Fruit fly (Drosophila melanogaster) whole organism, embryonic: ENCODE data around the gene Mocs1.

Experiments
- Ada2b ChIP-seq: fragments of 200-800 bp; sonication (Bioruptor generic); IDR thresholded peaks from 2 replicates; pipeline ENCODE4 v1.3.6; 2022; ENCODE audit warnings: missing biosample characterization, missing genetic modification characterization
- B-H2 ChIP-seq: fragments of 200-800 bp; sonication (Bioruptor generic); optimal IDR thresholded peaks from 2 replicates; lab custom pipeline; 2018; ENCODE audit warnings: missing biosample characterization, mild to moderate bottlenecking, missing genetic modification characterization
- Bteb2 ChIP-seq: fragments of 200-800 bp; sonication (Bioruptor generic); optimal IDR thresholded peaks from 2 replicates; lab custom pipeline; 2016; ENCODE audit warnings: missing biosample characterization, missing genetic modification characterization
- CG10565 ChIP-seq: fragments of 200-800 bp; sonication (Bioruptor generic); optimal IDR thresholded peaks from 3 replicates; lab custom pipeline; 2016; ENCODE audit warnings: missing biosample characterization, mild to moderate bottlenecking, missing genetic modification characterization
- CG11723 ChIP-seq: fragments of 200-800 bp; sonication (Bioruptor generic); optimal IDR thresholded peaks from 2 replicates; lab custom pipeline; 2017; ENCODE audit warnings: missing biosample characterization, mild to moderate bottlenecking, missing genetic modification characterization
- CG12299 ChIP-seq: fragments of 200-800 bp; sonication (Bioruptor generic); optimal IDR thresholded peaks from 2 replicates; lab custom pipeline; 2018; ENCODE audit warnings: missing biosample characterization, mild to moderate bottlenecking, missing genetic modification characterization
- CG1603 ChIP-seq: fragments of 200-800 bp; sonication (Bioruptor generic); optimal IDR thresholded peaks from 2 replicates; lab custom pipeline; 2019; ENCODE audit warnings: missing biosample characterization, mild to moderate bottlenecking, missing genetic modification characterization, moderate library complexity
- CG17829 ChIP-seq: fragments of 200-800 bp; optimal IDR thresholded peaks from 2 replicates; lab custom pipeline; 2019; ENCODE audit warnings: missing biosample characterization, mild to moderate bottlenecking, missing genetic modification characterization, moderate library complexity
- CG2120 ChIP-seq: fragments of 200-800 bp; sonication (Bioruptor generic); optimal IDR thresholded peaks from 3 replicates; lab custom pipeline; 2016; ENCODE audit warnings: missing biosample characterization, missing genetic modification characterization
- CG2129 ChIP-seq: fragments of 200-800 bp; sonication (Bioruptor generic); IDR thresholded peaks from 2 replicates; pipeline ENCODE4 v1.3.6; 2022; ENCODE audit warnings: missing biosample characterization, missing genetic modification characterization; ENCODE audit not compliant: partially characterized antibody
- CG2199 ChIP-seq: fragments of 200-800 bp; sonication (Bioruptor generic); IDR thresholded peaks from 3 replicates; pipeline ENCODE4 v1.3.6; 2022; ENCODE audit warnings: missing biosample characterization, missing genetic modification characterization
- CG31388 ChIP-seq: fragments of 200-800 bp; sonication (Bioruptor generic); optimal IDR thresholded peaks from 2 replicates; lab custom pipeline; 2016; ENCODE audit warnings: missing biosample characterization, missing genetic modification characterization
- CG32532 ChIP-seq: fragments of 200-800 bp; sonication (Bioruptor generic); IDR thresholded peaks from 2 replicates; pipeline ENCODE4 v1.3.6; 2022; ENCODE audit warnings: missing biosample characterization, missing genetic modification characterization
- CG32767 ChIP-seq: fragments of 200-800 bp; sonication (Bioruptor generic); IDR thresholded peaks from 2 replicates; pipeline ENCODE4 v1.3.6; 2022; ENCODE audit warnings: missing biosample characterization, missing genetic modification characterization
- CG3726 ChIP-seq: fragments of 200-800 bp; sonication (Bioruptor generic); IDR thresholded peaks from 3 replicates; pipeline ENCODE4, ENCODE4 v1.3.6; 2022; ENCODE audit warnings: missing biosample characterization, missing genetic modification characterization
- CG4360 ChIP-seq: fragments of 200-800 bp; sonication (Bioruptor generic); IDR thresholded peaks from 2 replicates; pipeline ENCODE4 v1.3.6; 2022; ENCODE audit warnings: missing biosample characterization, missing genetic modification characterization
- CG7745 ChIP-seq: fragments of 200-800 bp; sonication (Bioruptor generic); optimal IDR thresholded peaks from 2 replicates; lab custom pipeline; 2018; ENCODE audit warnings: missing biosample characterization, mild to moderate bottlenecking, missing genetic modification characterization, moderate library complexity
- CG7839 ChIP-seq: fragments of 200-800 bp; sonication (Bioruptor generic); optimal IDR thresholded peaks from 3 replicates; lab custom pipeline; 2018; ENCODE audit warnings: missing biosample characterization, mild to moderate bottlenecking, missing genetic modification characterization, moderate library complexity
- CG8089 ChIP-seq: fragments of 200-800 bp; sonication (Bioruptor generic); optimal IDR thresholded peaks from 3 replicates; lab custom pipeline; 2016; ENCODE audit warnings: missing biosample characterization, missing genetic modification characterization
- CHES-1-like ChIP-seq: fragments of 200-800 bp; sonication (Bioruptor generic); optimal IDR thresholded peaks from 2 replicates; lab custom pipeline; 2016; ENCODE audit warnings: missing biosample characterization, missing genetic modification characterization
- D19B ChIP-seq: fragments of 200-800 bp; sonication (Bioruptor generic); optimal IDR thresholded peaks from 2 replicates; lab custom pipeline; 2017; ENCODE audit warnings: missing biosample characterization, mild to moderate bottlenecking, missing genetic modification characterization
- Dp ChIP-seq: fragments of 200-800 bp; sonication (Bioruptor generic); optimal IDR thresholded peaks from 2 replicates; lab custom pipeline; 2018; ENCODE audit warnings: missing biosample characterization, mild to moderate bottlenecking, missing genetic modification characterization, moderate library complexity
- Elba2 ChIP-seq: fragments of 200-800 bp; sonication (Bioruptor generic); optimal IDR thresholded peaks from 3 replicates; lab custom pipeline; 2016; ENCODE audit warnings: missing biosample characterization, missing genetic modification characterization
- Ets97D ChIP-seq: fragments of 200-800 bp; sonication (Bioruptor generic); optimal IDR thresholded peaks from 3 replicates; lab custom pipeline; 2016; ENCODE audit warnings: missing biosample characterization, missing genetic modification characterization
- Mes4 ChIP-seq: fragments of 200-800 bp; sonication (Bioruptor generic); optimal IDR thresholded peaks from 2 replicates; lab custom pipeline; 2016; ENCODE audit warnings: missing biosample characterization, missing genetic modification characterization
- Nf-YB ChIP-seq: fragments of 200-800 bp; sonication (Bioruptor generic); optimal IDR thresholded peaks from 3 replicates; lab custom pipeline; 2019; ENCODE audit warnings: missing biosample characterization, mild to moderate bottlenecking, missing genetic modification characterization, moderate library complexity
- Sox100B ChIP-seq: fragments of 200-800 bp; sonication (Bioruptor generic); optimal IDR thresholded peaks from 3 replicates; lab custom pipeline; 2018; ENCODE audit warnings: missing biosample characterization, mild to moderate bottlenecking, missing genetic modification characterization
- Spps ChIP-seq: fragments of 200-800 bp; sonication (Bioruptor generic); optimal IDR thresholded peaks from 2 replicates; lab custom pipeline; 2018; ENCODE audit warnings: missing biosample characterization, mild to moderate bottlenecking, missing genetic modification characterization
- Trl ChIP-seq, 3 experiments: fragments of >200 bp in 2 of 3; fragments of 200-800 bp in 1 of 3; sonication (Bioruptor generic) in 1 of 3; optimal IDR thresholded peaks; 2 replicates in 1 of 3; 3 replicates in 2 of 3; lab custom pipeline; 2016 to 2017; ENCODE audit warnings: missing biosample characterization in 1 of 3, missing genetic modification characterization in 1 of 3
- Vsx1 ChIP-seq: fragments of 200-800 bp; sonication (Bioruptor generic); optimal IDR thresholded peaks from 2 replicates; lab custom pipeline; 2017; ENCODE audit warnings: missing biosample characterization, mild to moderate bottlenecking, missing genetic modification characterization, missing genetic modification reagents
- btn ChIP-seq: fragments of 200-800 bp; sonication (Bioruptor generic); optimal IDR thresholded peaks from 2 replicates; lab custom pipeline; 2016; ENCODE audit warnings: missing biosample characterization, missing genetic modification characterization
- chn ChIP-seq: fragments of 200-800 bp; sonication (Bioruptor generic); optimal IDR thresholded peaks from 2 replicates; lab custom pipeline; 2016; ENCODE audit warnings: missing biosample characterization, missing genetic modification characterization
- croc ChIP-seq: fragments of 200-800 bp; sonication (Bioruptor generic); conservative IDR thresholded peaks from 3 replicates; pipeline ENCODE4 v1.3.6; 2022; ENCODE audit warnings: missing biosample characterization, missing genetic modification characterization
- dimm ChIP-seq: fragments of 200-800 bp; sonication (Bioruptor generic); IDR thresholded peaks from 2 replicates; pipeline ENCODE4 v1.3.6; 2022; ENCODE audit warnings: missing biosample characterization, missing genetic modification characterization
- dmrt99B ChIP-seq: fragments of 200-800 bp; sonication (Bioruptor generic); optimal IDR thresholded peaks from 2 replicates; lab custom pipeline; 2018; ENCODE audit warnings: missing biosample characterization, mild to moderate bottlenecking, missing genetic modification characterization, moderate library complexity
- ems ChIP-seq: fragments of 200-800 bp; sonication (Bioruptor generic); optimal IDR thresholded peaks from 3 replicates; lab custom pipeline; 2016; ENCODE audit warnings: missing biosample characterization, missing genetic modification characterization
- fd3F ChIP-seq: fragments of 200-800 bp; sonication (Bioruptor generic); optimal IDR thresholded peaks from 2 replicates; lab custom pipeline; 2018; ENCODE audit warnings: missing biosample characterization, mild to moderate bottlenecking, missing genetic modification characterization, moderate library complexity
- gsb-n ChIP-seq: fragments of 200-800 bp; sonication (Bioruptor generic); optimal IDR thresholded peaks from 3 replicates; lab custom pipeline; 2018; ENCODE audit warnings: missing biosample characterization, mild to moderate bottlenecking, missing genetic modification characterization
- ham ChIP-seq: fragments of 200-800 bp; sonication (Bioruptor generic); IDR thresholded peaks from 2 replicates; pipeline ENCODE4 v1.3.6; 2022; ENCODE audit warnings: missing biosample characterization, missing genetic modification characterization
- her ChIP-seq: fragments of 200-800 bp; sonication (Bioruptor generic); optimal IDR thresholded peaks from 2 replicates; lab custom pipeline; 2016; ENCODE audit warnings: missing biosample characterization, missing genetic modification characterization
- jigr1 ChIP-seq: fragments of 200-800 bp; sonication (Bioruptor generic); IDR thresholded peaks from 3 replicates; pipeline ENCODE4 v1.3.6; 2022; ENCODE audit warnings: missing biosample characterization, missing genetic modification characterization
- lab ChIP-seq: fragments of 200-800 bp; sonication (Bioruptor generic); optimal IDR thresholded peaks from 3 replicates; lab custom pipeline; 2017; ENCODE audit warnings: missing biosample characterization, missing genetic modification characterization, mild to moderate bottlenecking, moderate library complexity, missing genetic modification reagents
- mam ChIP-seq: fragments of 200-800 bp; sonication (Bioruptor generic); optimal IDR thresholded peaks from 3 replicates; lab custom pipeline; 2016; ENCODE audit warnings: missing biosample characterization, missing genetic modification characterization
- sna ChIP-seq: fragments of 200-800 bp; sonication (Bioruptor generic); IDR thresholded peaks from 2 replicates; pipeline ENCODE4 v1.3.6; 2022; ENCODE audit warnings: missing biosample characterization, missing genetic modification characterization; ENCODE audit not compliant: partially characterized antibody
- sqz ChIP-seq: fragments of 200-800 bp; sonication (Bioruptor generic); optimal IDR thresholded peaks from 3 replicates; lab custom pipeline; 2018; ENCODE audit warnings: missing biosample characterization, mild to moderate bottlenecking, missing genetic modification characterization
- tx ChIP-seq: fragments of 200-800 bp; sonication (Bioruptor generic); optimal IDR thresholded peaks from 2 replicates; lab custom pipeline; 2016; ENCODE audit warnings: missing biosample characterization, missing genetic modification characterization
- wdn ChIP-seq: fragments of 200-800 bp; sonication (Bioruptor generic); IDR thresholded peaks from 2 replicates; pipeline ENCODE4 v1.3.6; 2022; ENCODE audit warnings: missing biosample characterization, missing genetic modification characterization
- wek ChIP-seq: fragments of 200-800 bp; sonication (Bioruptor generic); optimal IDR thresholded peaks from 3 replicates; lab custom pipeline; 2018; ENCODE audit warnings: missing biosample characterization, mild to moderate bottlenecking, missing genetic modification characterization, moderate library complexity
- wor ChIP-seq: fragments of 200-800 bp; sonication (Bioruptor generic); IDR thresholded peaks from 2 replicates; pipeline ENCODE4 v1.3.6; 2022; ENCODE audit warnings: missing biosample characterization, missing genetic modification characterization

Mocs1 gene

DNA sequence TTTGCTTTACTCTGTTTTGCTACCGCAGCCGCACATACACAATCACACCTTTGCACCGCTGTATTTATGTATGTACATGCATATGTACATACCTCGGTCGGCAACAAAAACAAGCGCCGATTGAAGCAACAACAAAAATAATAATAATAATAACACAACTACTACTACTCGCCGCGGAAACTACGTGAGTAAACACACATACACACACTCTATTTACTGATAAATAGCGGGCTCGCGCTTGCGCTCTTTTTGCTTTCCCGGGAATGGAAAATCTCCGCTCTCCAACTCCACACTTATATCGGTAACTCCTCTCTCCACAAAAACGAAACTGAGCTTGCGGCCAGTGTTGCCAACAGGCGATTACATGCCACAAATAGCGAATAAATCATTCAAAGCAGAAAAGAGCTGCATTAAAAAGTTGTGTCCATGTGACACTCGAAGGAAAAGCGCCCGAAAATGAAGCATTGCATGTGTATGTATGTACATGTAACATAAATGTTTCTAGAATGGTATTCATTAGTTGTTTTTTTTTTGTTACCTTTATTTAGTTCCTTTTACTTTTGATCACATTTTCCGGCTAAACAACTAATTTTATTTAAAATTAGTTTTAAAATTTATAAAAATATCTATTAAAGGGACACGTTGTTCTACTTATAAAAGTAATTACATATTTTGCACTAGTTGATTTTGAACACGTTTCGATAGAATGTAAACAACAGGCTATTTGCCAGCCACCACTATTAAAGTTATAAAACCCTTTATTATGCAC, 48.5 kb downstream of the Mocs1 start (continued):
- TF ChIP-seq jigr1 (GFP tag; lab: Robert Waterston, UW) (no peak), Mes4 (peak; percentile 76), CG32532 (GFP tag; lab: Robert Waterston, UW) (peak; percentile 38; the same call in 1 of the 2 replicates), btn (GFP tag; lab: Kevin White, UChicago) (peak; percentile 25), CG2129 (GFP tag; lab: Robert Waterston, UW) (no peak), Elba2 (GFP tag; lab: Kevin White, UChicago) (no peak), wor (GFP tag; lab: Robert Waterston, UW) (no peak), ems (peak; percentile 15), Bteb2 (GFP tag; lab: Kevin White, UChicago) (peak; percentile 41), Ets97D (GFP tag; lab: Kevin White, UChicago) (peak; percentile 8), CG7745 (peak; percentile 81), CHES-1-like (GFP tag; lab: Kevin White, UChicago) (peak; percentile 84), CG31388 (GFP tag; lab: Kevin White, UChicago) (peak; percentile 5), CG11723 (GFP tag; lab: Kevin White, UChicago) (peak; percentile 69), Nf-YB (GFP tag; lab: Kevin White, UChicago) (peak; percentile 67), Sox100B (peak; percentile 72), sqz (GFP tag; lab: Kevin White, UChicago) (peak; percentile 82), CG12299 (peak; percentile 87), ham (no peak), dmrt99B (tag; lab: Kevin White, UChicago) (peak; percentile 56), Ada2b (GFP tag; lab: Robert Waterston, UW) (no peak), Trl (optimal IDR thresholded peaks at IDR 0.05; lab: Kevin White, UChicago) (peak; percentile 77 to 78), Trl (GFP tag; optimal IDR thresholded peaks at IDR 0.05; lab: Kevin White, UChicago) (peak; percentile 59), B-H2 (peak; percentile 92), her (GFP tag; lab: Kevin White, UChicago) (peak; percentile 1), D19B (GFP tag; lab: Kevin White, UChicago) (peak; percentile 22), CG2199 (GFP tag; lab: Robert Waterston, UW) (0 out of 3 replicates have a peak, but pooled peaks have one; percentile 71), CG32767 (GFP tag; lab: Robert Waterston, UW) (peak; percentile 89), mam (GFP tag; lab: Kevin White, UChicago) (peak; percentile 7), Dp (GFP tag; lab: Kevin White, UChicago) (no peak), CG8089 (GFP tag; lab: Kevin White, UChicago) (peak; percentile 74), CG3726 (GFP tag; lab: Robert Waterston, UW) (no peak)

DNA sequence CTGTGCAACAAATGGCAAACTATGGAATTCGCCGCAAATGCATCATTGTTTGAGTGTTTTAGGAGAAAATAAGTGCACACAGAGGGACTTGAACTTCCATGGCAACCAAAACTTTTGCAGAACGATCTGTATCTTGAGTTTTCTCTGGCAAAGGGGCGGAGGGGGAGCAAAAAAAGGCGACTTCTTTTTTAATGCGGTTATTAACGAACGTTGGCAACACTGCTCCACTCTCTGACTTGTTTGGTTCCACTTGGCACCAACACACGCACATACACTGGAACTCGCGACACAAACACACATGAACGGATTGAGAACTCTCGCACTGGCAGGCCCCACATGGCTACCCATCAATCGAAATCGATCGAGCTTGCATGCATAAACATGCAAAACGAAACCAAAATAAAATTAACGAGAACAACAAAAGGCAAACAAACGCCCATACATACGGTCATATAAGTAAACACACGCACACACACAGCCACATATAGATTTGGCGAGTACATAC, 49.1 kb downstream of the Mocs1 start:
- TF ChIP-seq sna (GFP tag; lab: Robert Waterston, UW) (no peak), Spps (tag; lab: Kevin White, UChicago) (no peak), wek (GFP tag; lab: Kevin White, UChicago) (no peak), CG7839 (tag; lab: Kevin White, UChicago) (no peak), tx (no peak), her (GFP tag; lab: Kevin White, UChicago) (no peak), gsb-n (no peak), Vsx1 (GFP tag; lab: Kevin White, UChicago) (no peak), CG17829 (no peak), CG10565 (no peak), croc (GFP tag; lab: Robert Waterston, UW) (no peak), CG4360 (GFP tag; lab: Robert Waterston, UW) (no peak), fd3F (GFP tag; lab: Kevin White, UChicago) (no peak), CG1603 (tag; lab: Kevin White, UChicago) (no peak), dimm (GFP tag; lab: Robert Waterston, UW) (no peak), Ada2b (GFP tag; lab: Robert Waterston, UW) (no peak), CG2120 (GFP tag; lab: Kevin White, UChicago) (no peak), wdn (GFP tag; lab: Robert Waterston, UW) (0 out of 2 replicates have a peak, but pooled peaks have one; percentile 14), lab (GFP tag; lab: Kevin White, UChicago) (no peak), chn (peak; percentile 33), Ets97D (GFP tag; lab: Kevin White, UChicago) (no peak)
